Worm (Caenorhabditis elegans): ENCODE data around the gene lido-10.

DNA sequence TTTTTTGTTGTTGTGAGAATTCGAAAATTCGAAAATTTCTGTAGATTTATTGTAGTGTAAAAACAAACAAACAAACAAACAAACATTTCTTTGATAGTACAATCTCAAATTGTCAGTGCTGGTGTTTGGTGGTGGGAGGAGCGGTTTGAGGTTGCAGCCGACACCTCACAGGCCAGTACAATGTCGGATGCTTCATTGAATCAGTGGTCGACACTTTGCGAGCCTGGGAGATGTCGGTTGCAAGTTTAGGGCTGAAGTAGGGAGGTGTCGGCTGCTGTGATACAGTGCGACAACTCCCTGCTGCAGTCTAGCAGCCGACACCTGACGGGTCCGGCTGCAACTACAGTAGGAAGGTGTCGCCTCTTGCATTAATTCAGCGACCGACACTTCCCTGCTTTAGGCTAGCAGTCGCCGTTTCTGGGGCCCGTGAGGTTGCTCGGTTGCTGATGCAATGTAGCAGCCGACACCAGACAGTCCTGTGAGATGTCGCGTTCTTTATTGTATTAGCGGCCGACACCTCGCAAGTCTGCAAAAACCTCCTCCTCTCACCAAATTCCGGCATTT, 16.3 kb upstream of the lido-10 start:
- no peak for TF ChIP-seq ztf-11 (tag; optimal IDR thresholded peaks at IDR 0.05)
- no peak for TF ChIP-seq jun-1 (tag; optimal IDR thresholded peaks at IDR 0.05)
